Worm (Caenorhabditis elegans) whole organism, mixed stage, embryonic: ENCODE results near the gene Y38C1BA.1.

Source experiments
- blmp-1 ChIP-seq: fragments of 150-350 bp; optimal IDR thresholded peaks from 2 replicates; lab custom pipeline; 2014; ENCODE audit warnings: missing biosample characterization, missing genetic modification characterization
- nhr-12 ChIP-seq: fragments of 150-350 bp; optimal IDR thresholded peaks from 2 replicates; lab custom pipeline; 2014; ENCODE audit warnings: missing biosample characterization, missing genetic modification characterization
- nhr-237 ChIP-seq: fragments of 150-350 bp; optimal IDR thresholded peaks from 2 replicates; lab custom pipeline; 2014; ENCODE audit warnings: missing biosample characterization, missing genetic modification characterization
- nhr-28 ChIP-seq: fragments of 150-350 bp; optimal IDR thresholded peaks from 2 replicates; lab custom pipeline; 2014; ENCODE audit warnings: missing biosample characterization, missing genetic modification characterization
- snpc-4 ChIP-seq: fragments of 150-350 bp; optimal IDR thresholded peaks from 2 replicates; lab custom pipeline; 2014; ENCODE audit warnings: missing biosample characterization, missing genetic modification characterization
- unc-62 ChIP-seq: fragments of 150-350 bp; optimal IDR thresholded peaks from 2 replicates; lab custom pipeline; 2014; ENCODE audit warnings: missing biosample characterization, missing genetic modification reagents, missing genetic modification characterization
- ztf-11 ChIP-seq: fragments of 150-350 bp; optimal IDR thresholded peaks from 2 replicates; lab custom pipeline; 2014; ENCODE audit warnings: missing biosample characterization, missing genetic modification characterization

DNA sequence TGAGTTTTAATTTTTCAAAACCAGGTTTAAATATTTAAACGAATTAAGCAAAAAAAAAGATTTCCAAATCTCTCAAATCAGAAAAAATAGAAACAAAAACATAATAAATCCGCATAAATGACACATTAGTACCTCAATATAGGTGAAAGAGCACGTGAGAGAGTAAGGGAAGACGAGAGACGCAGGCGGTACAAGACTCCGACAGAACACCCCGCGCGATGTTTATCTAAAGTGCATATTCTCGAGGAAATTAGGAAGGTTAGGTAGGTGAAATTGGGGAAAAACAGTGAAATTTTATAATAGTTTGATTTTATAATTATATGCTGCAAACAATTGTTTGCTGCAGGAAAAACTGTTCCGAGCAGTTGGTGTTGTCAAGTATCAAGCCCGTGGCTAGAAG lies 831 bp upstream of the Y38C1BA.1 start:
- TF ChIP-seq snpc-4 (tag; lab: Kevin White, UChicago) (no peak), unc-62 (GFP tag; lab: Kevin White, UChicago) (no peak), nhr-237 (tag; lab: Kevin White, UChicago) (no peak), nhr-12 (tag; lab: Kevin White, UChicago) (no peak), nhr-28 (tag; lab: Kevin White, UChicago) (no peak), ztf-11 (tag; lab: Kevin White, UChicago) (no peak), blmp-1 (tag; lab: Kevin White, UChicago) (no peak)
